Worm (Caenorhabditis elegans) whole organism, late embryonic: ENCODE data around the gene F55C9.14.

ENCODE experiments used
- F13H6.1 ChIP-seq: sonication (generic microtip); optimal IDR thresholded peaks from 2 replicates; lab custom pipeline; 2016; ENCODE audit warnings: missing genetic modification characterization, missing compliant biosample characterization
- K09A11.1 ChIP-seq: sonication (generic microtip); optimal IDR thresholded peaks from 2 replicates; lab custom pipeline; 2017; ENCODE audit warnings: antibody characterized with exemption, mild to moderate bottlenecking, missing genetic modification characterization, missing compliant biosample characterization; ENCODE audit not compliant: insufficient read depth
- Y22D7AL.16 ChIP-seq: sonication (generic microtip); optimal IDR thresholded peaks from 2 replicates; lab custom pipeline; 2016; ENCODE audit warnings: missing genetic modification characterization, missing compliant biosample characterization
- ahr-1 ChIP-seq: sonication (generic microtip); optimal IDR thresholded peaks from 2 replicates; lab custom pipeline; 2016; ENCODE audit warnings: missing genetic modification characterization, missing compliant biosample characterization
- ama-1 ChIP-seq: fragments of 150-350 bp; optimal IDR thresholded peaks from 2 replicates; lab custom pipeline; 2014
- ceh-14 ChIP-seq: sonication (generic microtip); optimal IDR thresholded peaks from 2 replicates; lab custom pipeline; 2016; ENCODE audit warnings: missing genotype, missing genetic modification characterization, missing compliant biosample characterization
- ceh-18 ChIP-seq: sonication (generic microtip); optimal IDR thresholded peaks from 2 replicates; lab custom pipeline; 2016; ENCODE audit warnings: missing genetic modification characterization, missing compliant biosample characterization
- ceh-2 ChIP-seq: sonication (generic microtip); optimal IDR thresholded peaks from 2 replicates; lab custom pipeline; 2016; ENCODE audit warnings: missing genotype, missing genetic modification characterization, missing compliant biosample characterization
- ceh-22 ChIP-seq: sonication (generic microtip); optimal IDR thresholded peaks from 2 replicates; lab custom pipeline; 2017; ENCODE audit warnings: missing biosample characterization, missing genetic modification characterization
- ceh-24 ChIP-seq: sonication (generic microtip); optimal IDR thresholded peaks from 2 replicates; lab custom pipeline; 2016; ENCODE audit warnings: mild to moderate bottlenecking, missing genetic modification characterization, missing compliant biosample characterization
- ceh-34 ChIP-seq: sonication (generic microtip); optimal IDR thresholded peaks from 2 replicates; lab custom pipeline; 2016; ENCODE audit warnings: mild to moderate bottlenecking, missing genetic modification characterization, missing compliant biosample characterization
- ceh-45 ChIP-seq: fragments of 200-800 bp; sonication (Bioruptor generic); IDR thresholded peaks from 2 replicates; pipeline ENCODE4 v1.3.6; 2022; ENCODE audit warnings: missing genetic modification reagents, missing genetic modification characterization, missing compliant biosample characterization
- ceh-48 ChIP-seq: sonication (generic microtip); optimal IDR thresholded peaks from 2 replicates; lab custom pipeline; 2016; ENCODE audit warnings: missing genetic modification characterization, inconsistent platforms, missing compliant biosample characterization
- ceh-6 ChIP-seq: fragments of 200-800 bp; sonication (Bioruptor generic); optimal IDR thresholded peaks from 2 replicates; lab custom pipeline; 2018; ENCODE audit warnings: mild to moderate bottlenecking, missing genetic modification characterization, missing compliant biosample characterization
- ceh-9 ChIP-seq: sonication (generic microtip); optimal IDR thresholded peaks from 2 replicates; lab custom pipeline; 2016; ENCODE audit warnings: mild to moderate bottlenecking, missing genetic modification characterization, inconsistent platforms, missing compliant biosample characterization
- che-1 ChIP-seq: sonication (generic microtip); optimal IDR thresholded peaks from 2 replicates; lab custom pipeline; 2016; ENCODE audit warnings: mild to moderate bottlenecking, missing genetic modification characterization, missing compliant biosample characterization
- elt-2 ChIP-seq: sonication (generic microtip); optimal IDR thresholded peaks from 2 replicates; lab custom pipeline; 2016; ENCODE audit warnings: missing genetic modification reagents, missing genetic modification characterization, missing compliant biosample characterization
- fax-1 ChIP-seq: sonication (generic microtip); optimal IDR thresholded peaks from 2 replicates; lab custom pipeline; 2016; ENCODE audit warnings: missing genotype, missing genetic modification characterization, missing compliant biosample characterization
- fkh-10 ChIP-seq: fragments of 150-350 bp; optimal IDR thresholded peaks from 2 replicates; lab custom pipeline; 2014; ENCODE audit warnings: missing biosample characterization, missing genetic modification reagents, missing genetic modification characterization
- gmeb-2 ChIP-seq: sonication (generic microtip); optimal IDR thresholded peaks from 2 replicates; lab custom pipeline; 2016; ENCODE audit warnings: missing genetic modification characterization, inconsistent platforms, missing compliant biosample characterization
- hlh-13 ChIP-seq: fragments of 200-800 bp; sonication (Bioruptor generic); optimal IDR thresholded peaks from 2 replicates; lab custom pipeline; 2018; ENCODE audit warnings: mild to moderate bottlenecking, missing genetic modification characterization, missing compliant biosample characterization
- hlh-15 ChIP-seq: sonication (generic microtip); optimal IDR thresholded peaks from 2 replicates; lab custom pipeline; 2016; ENCODE audit warnings: missing genetic modification characterization, missing compliant biosample characterization
- hlh-6 ChIP-seq: sonication (generic microtip); optimal IDR thresholded peaks from 2 replicates; lab custom pipeline; 2016; ENCODE audit warnings: missing genotype, missing genetic modification characterization, missing compliant biosample characterization
- hlh-8 ChIP-seq: sonication (generic microtip); optimal IDR thresholded peaks from 2 replicates; lab custom pipeline; 2016; ENCODE audit warnings: missing genotype, missing genetic modification characterization, missing compliant biosample characterization
- lim-6 ChIP-seq: sonication (generic microtip); optimal IDR thresholded peaks from 2 replicates; lab custom pipeline; 2016; ENCODE audit warnings: missing genetic modification characterization, missing compliant biosample characterization
- lin-11 ChIP-seq: fragments of 200-800 bp; sonication (Bioruptor generic); optimal IDR thresholded peaks from 2 replicates; lab custom pipeline; 2018; ENCODE audit warnings: mild to moderate bottlenecking, missing genetic modification characterization, missing compliant biosample characterization
- mec-3 ChIP-seq: sonication (generic microtip); optimal IDR thresholded peaks from 2 replicates; lab custom pipeline; 2016; ENCODE audit warnings: borderline replicate concordance, missing genetic modification characterization, missing compliant biosample characterization
- nfya-1 ChIP-seq: sonication (generic microtip); optimal IDR thresholded peaks from 2 replicates; lab custom pipeline; 2017; ENCODE audit warnings: missing genetic modification characterization, mild to moderate bottlenecking, missing compliant biosample characterization, antibody characterized with exemption, moderate library complexity
- nhr-11 ChIP-seq: fragments of 150-350 bp; optimal IDR thresholded peaks from 2 replicates; lab custom pipeline; 2014; ENCODE audit warnings: missing biosample characterization, missing genetic modification characterization
- nhr-232 ChIP-seq: sonication (generic microtip); optimal IDR thresholded peaks from 2 replicates; lab custom pipeline; 2016; ENCODE audit warnings: missing genetic modification characterization, missing compliant biosample characterization
- pat-9 ChIP-seq: fragments of 200-800 bp; sonication (Bioruptor generic); optimal IDR thresholded peaks from 2 replicates; lab custom pipeline; 2018; ENCODE audit warnings: mild to moderate bottlenecking, missing genetic modification characterization, moderate library complexity, missing compliant biosample characterization
- pax-1 ChIP-seq: fragments of 150-350 bp; optimal IDR thresholded peaks from 2 replicates; lab custom pipeline; 2014; ENCODE audit warnings: missing biosample characterization, missing genetic modification characterization
- pha-2 ChIP-seq: sonication (generic microtip); optimal IDR thresholded peaks from 2 replicates; lab custom pipeline; 2017; ENCODE audit warnings: mild to moderate bottlenecking, missing genetic modification characterization, missing compliant biosample characterization
- pha-4 ChIP-seq: fragments of 150-350 bp; optimal IDR thresholded peaks from 2 replicates; lab custom pipeline; 2018; ENCODE audit warnings: missing biosample characterization, missing genetic modification reagents, missing genetic modification characterization
- ref-2 ChIP-seq: sonication (generic microtip); optimal IDR thresholded peaks from 2 replicates; lab custom pipeline; 2016; ENCODE audit warnings: missing genetic modification characterization, missing compliant biosample characterization
- sdc-2 ChIP-seq: sonication (generic microtip); optimal IDR thresholded peaks from 2 replicates; lab custom pipeline; 2016; ENCODE audit warnings: missing genotype, missing genetic modification characterization, missing compliant biosample characterization
- sox-2 ChIP-seq: fragments of 200-800 bp; sonication (Bioruptor generic); IDR thresholded peaks from 2 replicates; pipeline ENCODE4 v1.3.6; 2022; ENCODE audit warnings: missing genetic modification reagents, missing genetic modification characterization, missing compliant biosample characterization
- sox-4 ChIP-seq: sonication (generic microtip); optimal IDR thresholded peaks from 2 replicates; lab custom pipeline; 2017; ENCODE audit warnings: mild to moderate bottlenecking, missing genetic modification characterization, inconsistent platforms, missing compliant biosample characterization
- syd-9 ChIP-seq: sonication (generic microtip); optimal IDR thresholded peaks from 2 replicates; lab custom pipeline; 2016; ENCODE audit warnings: mild to moderate bottlenecking, missing genetic modification characterization, moderate library complexity, missing compliant biosample characterization
- ttx-3 ChIP-seq: sonication (generic microtip); optimal IDR thresholded peaks from 2 replicates; lab custom pipeline; 2016; ENCODE audit warnings: missing genetic modification reagents, missing genetic modification characterization, missing compliant biosample characterization
- unc-3 ChIP-seq, 2 experiments: fragments of 200-800 bp in 1 of 2; sonication (Bioruptor generic) in 1 of 2; sonication (generic microtip) in 1 of 2; conservative IDR thresholded peaks in 1 of 2; optimal IDR thresholded peaks in 1 of 2; 2 replicates each; pipeline versions ENCODE4 v1.3.6 to Lab custom; 2016 to 2022; ENCODE audit warnings: missing compliant biosample characterization in 2 of 2, missing genetic modification characterization in 2 of 2, missing genetic modification reagents in 1 of 2
- ztf-16 ChIP-seq: sonication (generic microtip); optimal IDR thresholded peaks from 2 replicates; lab custom pipeline; 2017; ENCODE audit warnings: missing genetic modification characterization, missing compliant biosample characterization

The F55C9.14 gene

ce11 chrV:19308137-19308536, 8.8 kb downstream of the F55C9.14 start:
- TF ChIP-seq pha-4 (tag; lab: Kevin White, UChicago) (no peak), sox-4 (tag; lab: Kevin White, UChicago) (no peak), ceh-9 (no peak), ceh-6 (GFP tag; lab: Kevin White, UChicago) (no peak), ref-2 (tag; lab: Kevin White, UChicago) (no peak), pat-9 (no peak), hlh-8 (tag; lab: Kevin White, UChicago) (no peak), nhr-232 (tag; lab: Kevin White, UChicago) (no peak), ceh-34 (no peak), ceh-2 (tag; lab: Kevin White, UChicago) (no peak), nfya-1 (tag; lab: Kevin White, UChicago) (no peak)

- TF ChIP-seq sox-2 (GFP tag; lab: Robert Waterston, UW) (no peak), ceh-48 (tag; lab: Kevin White, UChicago) (no peak), K09A11.1 (tag; lab: Kevin White, UChicago) (no peak), pha-4 (tag; lab: Kevin White, UChicago) (no peak), gmeb-2 (tag; lab: Kevin White, UChicago) (no peak), pat-9 (no peak), lim-6 (no peak), che-1 (tag; lab: Kevin White, UChicago) (no peak), pax-1 (tag; lab: Kevin White, UChicago) (no peak), fax-1 (no peak), ceh-9 (no peak), hlh-6 (no peak), ceh-45 (GFP tag; lab: Robert Waterston, UW) (no peak), elt-2 (tag; lab: Kevin White, UChicago) (no peak), ahr-1 (tag; lab: Kevin White, UChicago) (no peak)
Observed at ce11 chrV:19309591-19309990, 10.2 kb downstream of the F55C9.14 start, which contains the start of gene F55C9.11. F55C9.11 (minus strand) TSS chrV:19309691.

- TF ChIP-seq nhr-11 (tag; lab: Kevin White, UChicago), result no peak
- no peak for TF ChIP-seq syd-9 (tag; lab: Kevin White, UChicago)
- no peak for TF ChIP-seq ceh-24 (tag; lab: Kevin White, UChicago)
- TF ChIP-seq ttx-3, result no peak
- TF ChIP-seq hlh-8 (tag; lab: Kevin White, UChicago), result no peak
- TF ChIP-seq gmeb-2 (tag; lab: Kevin White, UChicago), result no peak
- TF ChIP-seq pat-9, result no peak
- TF ChIP-seq lim-6, result no peak
- TF ChIP-seq Y22D7AL.16 (tag; lab: Kevin White, UChicago), result no peak
- no peak for TF ChIP-seq sox-4 (tag; lab: Kevin White, UChicago)
- TF ChIP-seq ztf-16 (tag; lab: Kevin White, UChicago), result no peak
- TF ChIP-seq pha-2 (tag; lab: Kevin White, UChicago), result no peak
Observed at ce11 chrV:19311391-19311790, 12.0 kb downstream of the F55C9.14 start, which contains the start of gene C43D7.8. C43D7.8 (minus strand) TSS chrV:19311491.

- no peak for TF ChIP-seq unc-3 (GFP tag; conservative IDR thresholded peaks at IDR 0.05; lab: Robert Waterston, UW)
- TF ChIP-seq unc-3 (tag; optimal IDR thresholded peaks at IDR 0.05; lab: Kevin White, UChicago), result no peak
- no peak for TF ChIP-seq ceh-14 (tag; lab: Kevin White, UChicago)
- no peak for TF ChIP-seq sdc-2 (tag; lab: Kevin White, UChicago)
- TF ChIP-seq ama-1 (lab: Kevin White, UChicago), result no peak
- TF ChIP-seq hlh-15, result no peak
- TF ChIP-seq fkh-10 (GFP tag; lab: Kevin White, UChicago), result no peak
- no peak for TF ChIP-seq lin-11 (tag; lab: Kevin White, UChicago)
- TF ChIP-seq che-1 (tag; lab: Kevin White, UChicago), result no peak
- TF ChIP-seq hlh-13, result no peak
- no peak for TF ChIP-seq ttx-3
- TF ChIP-seq mec-3 (tag; lab: Kevin White, UChicago), result no peak
- TF ChIP-seq ceh-45 (GFP tag; lab: Robert Waterston, UW), result no peak
- TF ChIP-seq ceh-22, result no peak
- TF ChIP-seq ceh-18 (tag; lab: Kevin White, UChicago), result no peak
- no peak for TF ChIP-seq F13H6.1
Observed at ce11 chrV:19312975-19313374, 13.6 kb downstream of the F55C9.14 start, which contains the start of gene fbxb-64. fbxb-64 (plus strand) TSS chrV:19313275.
